Worm (Caenorhabditis elegans) whole organism, L2 larva: ENCODE results near the gene eif-3.K.

Source experiments
- C34F6.9 ChIP-seq: fragments of 150-350 bp; optimal IDR thresholded peaks from 2 replicates; lab custom pipeline; 2014; ENCODE audit warnings: missing biosample characterization, missing genetic modification characterization
- F13H6.1 ChIP-seq: sonication (generic microtip); optimal IDR thresholded peaks from 2 replicates; lab custom pipeline; 2016; ENCODE audit warnings: missing genetic modification characterization, missing compliant biosample characterization
- R02D3.7 ChIP-seq: fragments of 150-350 bp; optimal IDR thresholded peaks from 2 replicates; lab custom pipeline; 2014; ENCODE audit warnings: missing biosample characterization, missing genetic modification characterization
- Y55F3AM.14 ChIP-seq: fragments of 200-800 bp; sonication (Bioruptor generic); optimal IDR thresholded peaks from 2 replicates; lab custom pipeline; 2018; ENCODE audit warnings: mild to moderate bottlenecking, missing genetic modification characterization, missing compliant biosample characterization
- ZK546.5 ChIP-seq: sonication (generic microtip); optimal IDR thresholded peaks from 2 replicates; lab custom pipeline; 2017; ENCODE audit warnings: missing biosample characterization, missing genetic modification characterization
- alr-1 ChIP-seq: fragments of 150-350 bp; optimal IDR thresholded peaks from 2 replicates; lab custom pipeline; 2014; ENCODE audit warnings: missing biosample characterization, missing genetic modification characterization
- aly-2 ChIP-seq: fragments of 150-350 bp; optimal IDR thresholded peaks from 2 replicates; lab custom pipeline; 2014; ENCODE audit warnings: missing biosample characterization, missing genetic modification characterization
- ama-1 ChIP-seq: fragments of 150-350 bp; optimal IDR thresholded peaks from 2 replicates; lab custom pipeline; 2018; ENCODE audit warnings: inconsistent platforms
- blmp-1 ChIP-seq: sonication (generic microtip); optimal IDR thresholded peaks from 2 replicates; lab custom pipeline; 2017; ENCODE audit warnings: missing genetic modification characterization, mild to moderate bottlenecking, missing compliant biosample characterization, antibody characterized with exemption, moderate library complexity; ENCODE audit not compliant: insufficient read depth
- ceh-82 ChIP-seq: fragments of 150-350 bp; optimal IDR thresholded peaks from 2 replicates; lab custom pipeline; 2014; ENCODE audit warnings: missing biosample characterization, missing genetic modification characterization
- dmd-4 ChIP-seq: sonication (generic microtip); optimal IDR thresholded peaks from 2 replicates; lab custom pipeline; 2017; ENCODE audit warnings: missing biosample characterization, missing genetic modification characterization
- egl-27 ChIP-seq: sonication (generic microtip); optimal IDR thresholded peaks from 3 replicates; lab custom pipeline; 2017; ENCODE audit warnings: missing biosample characterization, missing genetic modification reagents, missing genetic modification characterization
- elt-3 ChIP-seq: sonication (generic microtip); optimal IDR thresholded peaks from 2 replicates; lab custom pipeline; 2017; ENCODE audit warnings: missing biosample characterization, missing genetic modification characterization
- fos-1 ChIP-seq: fragments of 150-350 bp; optimal IDR thresholded peaks from 2 replicates; lab custom pipeline; 2014; ENCODE audit warnings: missing biosample characterization, missing genetic modification characterization
- lin-11 ChIP-seq: fragments of 150-350 bp; sonication (generic microtip); optimal IDR thresholded peaks from 2 replicates; lab custom pipeline; 2014; ENCODE audit warnings: missing biosample characterization, missing genetic modification characterization, inconsistent platforms, mixed read lengths
- lin-13 ChIP-seq: fragments of 150-350 bp; optimal IDR thresholded peaks from 2 replicates; lab custom pipeline; 2014; ENCODE audit warnings: missing biosample characterization, missing genetic modification reagents, missing genetic modification characterization
- lin-39 ChIP-seq: fragments of 150-350 bp; optimal IDR thresholded peaks from 2 replicates; lab custom pipeline; 2014; ENCODE audit warnings: missing biosample characterization, missing genetic modification reagents, missing genetic modification characterization
- lsy-2 ChIP-seq, 2 experiments: fragments of 150-350 bp in 1 of 2; sonication (generic microtip) in 1 of 2; optimal IDR thresholded peaks; 2 replicates each; lab custom pipeline; 2014 to 2017; ENCODE audit warnings: missing biosample characterization in 2 of 2, missing genetic modification characterization in 2 of 2
- mab-5 ChIP-seq: fragments of 150-350 bp; optimal IDR thresholded peaks from 2 replicates; lab custom pipeline; 2014; ENCODE audit warnings: missing biosample characterization, missing genetic modification characterization
- mbf-1 ChIP-seq: sonication (generic microtip); optimal IDR thresholded peaks from 2 replicates; lab custom pipeline; 2017; ENCODE audit warnings: missing biosample characterization, missing genetic modification characterization
- mdl-1 ChIP-seq, 2 experiments: fragments of 150-350 bp in 1 of 2; sonication (generic microtip) in 1 of 2; optimal IDR thresholded peaks; 2 replicates each; lab custom pipeline; 2017; ENCODE audit warnings: missing biosample characterization in 2 of 2, missing genetic modification characterization in 2 of 2
- nhr-10 ChIP-seq: sonication (generic microtip); optimal IDR thresholded peaks from 2 replicates; lab custom pipeline; 2017; ENCODE audit warnings: missing biosample characterization, missing genetic modification characterization
- nhr-12 ChIP-seq: fragments of 150-350 bp; optimal IDR thresholded peaks from 2 replicates; lab custom pipeline; 2014; ENCODE audit warnings: missing biosample characterization, missing genetic modification characterization
- nhr-23 ChIP-seq: fragments of 150-350 bp; optimal IDR thresholded peaks from 2 replicates; lab custom pipeline; 2014; ENCODE audit warnings: missing biosample characterization, missing genetic modification reagents, missing genetic modification characterization
- nhr-25 ChIP-seq: fragments of 150-350 bp; sonication (generic microtip); optimal IDR thresholded peaks from 3 replicates; lab custom pipeline; 2014; ENCODE audit warnings: missing biosample characterization, missing genetic modification characterization
- nhr-77 ChIP-seq: fragments of 150-350 bp; optimal IDR thresholded peaks from 2 replicates; lab custom pipeline; 2014; ENCODE audit warnings: missing biosample characterization, missing genetic modification characterization
- peb-1 ChIP-seq: fragments of 150-350 bp; optimal IDR thresholded peaks from 2 replicates; lab custom pipeline; 2014; ENCODE audit warnings: missing biosample characterization, missing genetic modification characterization
- sem-4 ChIP-seq: fragments of 150-350 bp; optimal IDR thresholded peaks from 2 replicates; lab custom pipeline; 2014; ENCODE audit warnings: missing biosample characterization, missing genetic modification reagents, missing genetic modification characterization
- skn-1 ChIP-seq: sonication (generic microtip); optimal IDR thresholded peaks from 2 replicates; lab custom pipeline; 2017; ENCODE audit warnings: missing biosample characterization, missing genetic modification characterization
- sma-9 ChIP-seq, 2 experiments: fragments of 150-350 bp in 1 of 2; sonication (generic microtip) in 1 of 2; optimal IDR thresholded peaks; 2 replicates each; lab custom pipeline; 2014 to 2016; ENCODE audit warnings: missing genetic modification characterization in 2 of 2, mild to moderate bottlenecking in 1 of 2, missing biosample characterization in 1 of 2, missing compliant biosample characterization in 1 of 2, missing genetic modification reagents in 1 of 2, moderate library complexity in 1 of 2
- unc-39 ChIP-seq: fragments of 150-350 bp; optimal IDR thresholded peaks from 2 replicates; lab custom pipeline; 2014; ENCODE audit warnings: missing biosample characterization, missing genetic modification characterization
- unc-55 ChIP-seq: fragments of 150-350 bp; sonication (generic microtip); optimal IDR thresholded peaks from 3 replicates; lab custom pipeline; 2014; ENCODE audit warnings: missing biosample characterization, missing genetic modification reagents, missing genetic modification characterization
- unc-62 ChIP-seq: fragments of 150-350 bp; optimal IDR thresholded peaks from 2 replicates; lab custom pipeline; 2014; ENCODE audit warnings: missing biosample characterization, missing genetic modification reagents, missing genetic modification characterization
- zag-1 ChIP-seq: fragments of 150-350 bp; optimal IDR thresholded peaks from 2 replicates; lab custom pipeline; 2014; ENCODE audit warnings: missing biosample characterization, missing genetic modification characterization
- ztf-1 ChIP-seq: fragments of 200-800 bp; sonication (Bioruptor generic); conservative IDR thresholded peaks from 2 replicates; pipeline ENCODE4 v1.3.6; 2022; ENCODE audit warnings: missing genetic modification characterization, missing compliant biosample characterization

Gene eif-3.K

DNA sequence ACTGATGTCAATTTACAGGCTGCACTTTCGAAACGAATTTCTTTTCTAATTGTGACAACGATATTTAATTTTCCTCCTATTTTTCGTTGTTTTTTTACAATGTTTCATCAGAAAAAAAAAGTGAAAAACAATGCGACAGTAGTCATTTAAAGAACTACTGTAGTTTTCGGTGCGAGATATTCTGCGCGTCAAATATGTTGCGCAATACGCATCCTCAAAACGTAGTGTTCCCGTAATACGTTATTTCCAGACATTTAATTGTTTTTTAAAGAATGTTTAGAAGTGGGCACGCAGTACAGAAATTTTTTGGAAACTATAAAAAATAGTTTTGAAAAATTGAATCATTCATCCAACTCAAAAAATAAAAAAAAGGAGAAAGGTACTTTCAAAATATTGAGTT lies 20.2 kb downstream of the eif-3.K start:
- TF ChIP-seq ztf-1: no peak
- TF ChIP-seq lin-39 (tag; lab: Kevin White, UChicago): no peak

DNA sequence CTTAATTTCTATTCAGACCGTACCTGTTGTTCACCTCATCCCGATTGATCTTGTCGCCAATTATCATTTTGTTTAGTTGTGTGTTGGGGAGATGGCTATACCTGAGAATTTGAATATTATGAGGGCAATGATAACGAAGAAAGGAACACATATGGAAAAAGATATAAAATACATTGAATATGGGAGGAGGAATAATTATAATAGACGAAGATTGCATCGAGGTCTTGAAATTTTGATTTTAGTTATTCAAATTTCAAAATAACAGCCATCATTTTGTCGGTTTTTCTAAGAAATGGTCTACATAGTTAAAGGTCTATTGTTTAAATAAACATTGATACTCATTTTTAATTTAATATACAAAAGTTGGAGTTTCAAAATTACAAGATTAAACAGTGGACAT lies 33.3 kb downstream of the eif-3.K start, which contains the start of gene shw-3:
TSS of gene shw-3 (minus strand) at position 101 of the 400 bp plus-strand sequence.
- TF ChIP-seq lin-11 (no peak), nhr-23 (tag; lab: Kevin White, UChicago) (no peak), ztf-1 (no peak), lin-13 (GFP tag; lab: Kevin White, UChicago) (no peak), unc-62 (no peak), fos-1 (tag; lab: Kevin White, UChicago) (no peak), nhr-10 (no peak), dmd-4 (tag; lab: Kevin White, UChicago) (no peak), ama-1 (lab: Kevin White, UChicago) (no peak), nhr-12 (tag; lab: Kevin White, UChicago) (no peak), skn-1 (tag; lab: Kevin White, UChicago) (no peak), sma-9 (GFP tag; optimal IDR thresholded peaks at IDR 0.05; lab: Kevin White, UChicago) (no peak), sma-9 (tag; optimal IDR thresholded peaks at IDR 0.05; lab: Kevin White, UChicago) (no peak), mdl-1 (tag; optimal IDR thresholded peaks at IDR 0.05; lab: Kevin White, UChicago) (no peak), ceh-82 (no peak), lsy-2 (tag; optimal IDR thresholded peaks at IDR 0.05; lab: Kevin White, UChicago) (no peak), zag-1 (no peak), C34F6.9 (no peak), nhr-25 (tag; lab: Kevin White, UChicago) (no peak)

DNA sequence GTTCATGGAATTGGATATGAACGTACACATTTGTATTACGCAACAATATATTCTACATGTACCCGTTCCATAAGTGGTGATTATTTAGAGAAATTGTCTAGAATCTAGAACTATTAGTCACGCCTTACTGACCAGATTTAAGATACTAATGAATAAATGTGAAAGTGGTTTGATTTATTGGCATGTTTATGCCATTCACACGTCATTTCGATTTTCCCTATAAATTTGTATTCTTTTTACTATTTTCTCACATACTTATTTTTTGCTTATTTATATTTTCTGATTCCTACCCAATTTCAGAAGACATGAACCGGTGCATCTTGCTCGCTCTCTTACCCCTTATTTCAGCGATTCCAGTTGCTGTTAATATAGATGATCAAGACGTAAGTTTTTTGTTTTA lies 34.5 kb downstream of the eif-3.K start, which contains the start of gene F15B9.8:
TSS of gene F15B9.8 (plus strand) at position 301 of the 400 bp plus-strand sequence.
- TF ChIP-seq fos-1 (tag; lab: Kevin White, UChicago): no peak
- no peak for TF ChIP-seq dmd-4 (tag; lab: Kevin White, UChicago)
- no peak for TF ChIP-seq elt-3 (tag; lab: Kevin White, UChicago)
- TF ChIP-seq aly-2 (tag; lab: Kevin White, UChicago): no peak
- no peak for TF ChIP-seq mab-5 (tag; lab: Kevin White, UChicago)

DNA sequence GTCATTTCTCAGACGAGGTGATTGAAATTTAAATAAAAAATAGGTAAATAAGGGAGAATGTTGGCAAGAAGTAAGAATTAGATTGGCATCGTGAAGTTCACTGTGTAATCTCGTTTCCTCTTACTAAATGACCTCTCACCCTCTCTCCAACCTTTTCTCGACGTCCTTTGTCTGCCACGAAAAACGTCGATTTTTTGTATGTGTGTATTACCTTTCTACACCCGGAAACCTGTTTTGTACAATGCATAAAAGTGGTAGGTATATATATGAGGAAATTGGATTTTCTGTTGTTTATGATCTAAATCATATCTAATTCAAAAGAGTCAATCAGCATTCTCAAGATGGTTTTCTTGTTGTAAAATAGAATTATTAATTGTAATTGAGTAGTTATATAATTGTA lies 39.1 kb downstream of the eif-3.K start, which contains the start of the genes F15B9.11 and dsl-7:
TSS of gene F15B9.11 (minus strand) at position 5 of the 400 bp plus-strand sequence.
TSS of gene dsl-7 (plus strand) at position 260 of the 400 bp plus-strand sequence.
- peak; percentile 77 for TF ChIP-seq nhr-25 (tag; lab: Kevin White, UChicago)
- TF ChIP-seq alr-1 (tag; lab: Kevin White, UChicago): no peak

DNA sequence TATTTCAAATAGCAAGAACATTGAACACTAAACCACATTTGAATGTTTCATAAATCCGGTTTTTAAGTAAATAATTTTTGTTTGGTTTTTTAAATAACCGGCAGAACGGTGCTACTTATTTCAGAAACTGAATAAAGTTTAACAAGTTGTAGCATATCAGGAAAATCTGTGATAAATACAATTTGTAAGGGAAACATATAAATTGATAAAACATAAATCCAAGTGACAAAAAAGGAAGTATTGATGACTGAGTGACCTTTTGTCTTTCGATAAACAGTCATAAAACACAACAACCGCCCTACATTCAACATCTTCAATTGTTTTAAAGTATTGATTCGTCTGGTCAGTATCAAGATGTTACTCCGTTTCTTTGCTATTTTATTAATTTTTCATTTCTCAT lies 41.5 kb downstream of the eif-3.K start, which contains the start of gene far-5:
TSS of gene far-5 (plus strand) at position 301 of the 400 bp plus-strand sequence.
- TF ChIP-seq blmp-1 (tag; lab: Kevin White, UChicago): no peak
- no peak for TF ChIP-seq mbf-1 (tag; lab: Kevin White, UChicago)
- TF ChIP-seq nhr-12 (tag; lab: Kevin White, UChicago): no peak
- TF ChIP-seq sem-4 (tag; lab: Kevin White, UChicago): no peak
- TF ChIP-seq elt-3 (tag; lab: Kevin White, UChicago): no peak
- no peak for TF ChIP-seq peb-1
- TF ChIP-seq nhr-77 (tag; lab: Kevin White, UChicago): no peak
- TF ChIP-seq R02D3.7: no peak
- no peak for TF ChIP-seq sma-9 (GFP tag; optimal IDR thresholded peaks at IDR 0.05; lab: Kevin White, UChicago)
- no peak for TF ChIP-seq sma-9 (tag; optimal IDR thresholded peaks at IDR 0.05; lab: Kevin White, UChicago)
- TF ChIP-seq aly-2 (tag; lab: Kevin White, UChicago): no peak
- no peak for TF ChIP-seq egl-27 (tag; lab: Kevin White, UChicago)
- no peak for TF ChIP-seq ceh-82
- TF ChIP-seq F13H6.1: no peak
- TF ChIP-seq unc-62: no peak
- TF ChIP-seq unc-55: no peak
- no peak for TF ChIP-seq C34F6.9
- no peak for TF ChIP-seq Y55F3AM.14
- TF ChIP-seq unc-39: no peak
- no peak for TF ChIP-seq ZK546.5 (tag; lab: Kevin White, UChicago)
- TF ChIP-seq lsy-2 (tag; optimal IDR thresholded peaks at IDR 0.05; lab: Kevin White, UChicago): no peak
